Worm (Caenorhabditis elegans) whole organism, midembryonic: ENCODE data around the gene F26F2.8.

Experiments
- T22C8.4 ChIP-seq: fragments of 200-800 bp; sonication (Bioruptor generic); IDR thresholded peaks from 2 replicates; pipeline ENCODE4 v1.3.6; 2022; ENCODE audit warnings: missing genetic modification characterization, missing compliant biosample characterization
- flt-1 ChIP-seq: fragments of 200-800 bp; sonication (Bioruptor generic); IDR thresholded peaks from 2 replicates; pipeline ENCODE4 v1.3.6; 2022; ENCODE audit warnings: missing genetic modification characterization, missing compliant biosample characterization
- klf-2 ChIP-seq: fragments of 200-800 bp; sonication (Bioruptor generic); conservative IDR thresholded peaks from 2 replicates; pipeline ENCODE4 v1.3.6; 2022; ENCODE audit warnings: missing genetic modification reagents, missing genetic modification characterization, missing compliant biosample characterization
- med-1 ChIP-seq: sonication (generic microtip); optimal IDR thresholded peaks from 2 replicates; lab custom pipeline; 2017; ENCODE audit warnings: missing genetic modification characterization, mild to moderate bottlenecking, missing compliant biosample characterization, antibody characterized with exemption, missing genetic modification reagents; ENCODE audit not compliant: insufficient read depth
- ref-1 ChIP-seq: fragments of 200-800 bp; sonication (Bioruptor generic); conservative IDR thresholded peaks from 2 replicates; pipeline ENCODE4 v1.3.6; 2022; ENCODE audit warnings: missing genetic modification reagents, missing genetic modification characterization, missing compliant biosample characterization

ce11 chrV:20597076-20597475, 17.7 kb downstream of the F26F2.8 start, which contains the start of gene F46B3.1:
- TF ChIP-seq flt-1 (GFP tag; lab: Robert Waterston, UW) (no peak), ref-1 (no peak), med-1 (GFP tag; lab: Kevin White, UChicago) (no peak), klf-2 (no peak), T22C8.4 (no peak)
